Fruit fly (Drosophila melanogaster): ENCODE results near the gene CG31021.

DNA sequence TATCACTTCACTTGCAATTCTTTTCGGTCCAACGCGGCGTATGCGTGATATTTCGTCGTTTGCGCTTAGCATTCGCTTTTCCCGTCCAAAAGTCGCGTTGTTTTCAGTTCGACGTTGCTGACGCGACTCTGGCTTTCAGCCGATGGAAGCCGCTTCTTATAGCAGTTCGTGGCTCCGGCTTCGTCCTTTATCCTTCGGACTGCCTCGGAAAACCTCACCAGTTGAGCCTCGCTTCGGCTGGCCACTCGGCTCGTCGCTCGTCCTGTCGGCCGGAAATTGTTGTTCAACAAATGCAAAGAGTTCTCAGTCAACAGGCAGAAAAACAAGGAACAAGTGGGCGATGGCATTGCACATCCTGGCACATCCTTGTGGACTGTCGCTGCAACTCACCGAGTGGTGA lies 41.9 kb upstream of the CG31021 start, which contains the start of gene CG34155:
- TF ChIP-seq pan (optimal IDR thresholded peaks at IDR 0.05) (no peak), CG8478 (optimal IDR thresholded peaks at IDR 0.05) (no peak), psq (optimal IDR thresholded peaks at IDR 0.05) (no peak), usp (GFP tag; optimal IDR thresholded peaks at IDR 0.05) (no peak), EcR (GFP tag; optimal IDR thresholded peaks at IDR 0.05) (no peak)

All from whole organism.